Worm (Caenorhabditis elegans): Measurements from ENCODE around the gene srh-79.

DNA sequence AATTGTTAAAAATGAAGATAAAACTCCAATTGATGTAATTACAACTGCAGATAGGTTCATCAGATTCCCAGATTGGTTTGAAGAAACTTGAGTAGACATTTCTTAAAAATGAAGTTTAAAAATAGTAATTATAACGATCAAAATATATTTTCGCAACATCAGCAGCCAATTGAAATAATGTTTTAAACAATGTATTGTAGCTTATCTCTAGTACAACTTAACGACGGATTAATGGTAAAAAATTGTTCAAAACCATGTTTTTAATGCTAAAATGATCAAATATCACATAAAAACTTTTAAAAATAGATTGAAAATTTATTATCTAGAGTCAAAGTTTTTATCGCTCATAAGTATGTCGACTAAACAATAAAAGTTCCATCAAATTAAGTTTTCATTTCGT is 2.4 kb upstream of the srh-79 start, which contains the start of gene srbc-11:
- TF ChIP-seq dao-5 (tag; optimal IDR thresholded peaks at IDR 0.05) (no peak), him-1 (tag; optimal IDR thresholded peaks at IDR 0.05) (no peak)
